Worm (Caenorhabditis elegans): ENCODE results near the gene fum-1.

Gene fum-1

DNA sequence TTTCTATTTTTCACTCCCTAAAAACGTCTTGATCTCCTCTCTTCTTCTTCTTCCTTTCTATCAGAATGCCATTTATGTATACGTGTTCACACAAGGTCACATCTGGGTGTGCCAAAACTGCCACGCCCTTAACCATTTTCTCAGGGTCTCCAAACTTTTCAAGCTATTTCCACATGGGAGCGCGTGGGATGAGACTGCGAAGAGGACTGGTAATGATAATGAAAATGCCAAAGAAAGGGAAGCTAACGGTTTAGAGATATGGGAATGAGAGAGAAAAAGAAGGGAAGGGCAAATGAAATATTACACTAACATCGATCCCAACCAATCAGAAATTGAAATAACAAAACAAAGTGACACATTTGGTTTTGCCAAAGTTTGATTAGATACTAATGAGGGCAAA is 22.9 kb downstream of the fum-1 start:
- TF ChIP-seq nhr-25 (tag; optimal IDR thresholded peaks at IDR 0.05) (peak; percentile 83), nhr-129 (tag; optimal IDR thresholded peaks at IDR 0.05) (peak; percentile 17), sma-9 (GFP tag; optimal IDR thresholded peaks at IDR 0.05) (peak; percentile 44), sma-9 (tag; optimal IDR thresholded peaks at IDR 0.05) (no peak), nhr-6 (tag; optimal IDR thresholded peaks at IDR 0.05) (peak; percentile 60), sem-4 (tag; optimal IDR thresholded peaks at IDR 0.05) (no peak), fos-1 (tag; optimal IDR thresholded peaks at IDR 0.05) (peak; percentile 39), nhr-21 (tag; optimal IDR thresholded peaks at IDR 0.05) (peak; percentile 47), ztf-11 (tag; optimal IDR thresholded peaks at IDR 0.05) (no peak), crh-2 (tag; optimal IDR thresholded peaks at IDR 0.05) (peak; percentile 57), sma-3 (GFP tag; optimal IDR thresholded peaks at IDR 0.05) (peak; percentile 89), mdl-1 (tag; optimal IDR thresholded peaks at IDR 0.05) (no peak), blmp-1 (tag; optimal IDR thresholded peaks at IDR 0.05; ENCODE audit: insufficient read depth) (peak; percentile 86), egl-27 (tag; optimal IDR thresholded peaks at IDR 0.05) (peak; percentile 9)

DNA sequence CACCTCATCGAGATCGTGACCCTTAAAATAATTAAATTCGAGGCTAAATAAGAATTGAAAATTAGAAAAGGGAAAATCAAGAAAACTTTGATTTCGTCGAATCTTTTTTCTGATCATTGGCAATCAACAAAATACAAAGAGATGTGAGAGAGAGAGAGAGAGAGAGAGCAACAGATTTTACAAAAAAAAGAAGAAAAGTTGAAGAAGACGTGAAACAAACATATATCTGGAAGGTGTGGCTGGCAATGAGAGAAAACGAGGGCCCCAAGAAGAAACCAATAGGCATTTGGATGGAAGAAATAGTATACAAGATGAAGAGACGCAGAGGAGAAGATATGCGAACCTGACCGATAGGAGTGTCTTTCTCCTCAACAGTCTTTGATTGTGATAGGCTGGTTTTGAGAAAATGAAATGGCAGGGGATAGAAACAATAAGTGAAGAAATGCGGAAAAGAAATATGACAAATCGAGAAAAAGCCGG is 23.7 kb downstream of the fum-1 start, which contains the start of gene mup-4:
Gene mup-4, minus strand, starts transcription at position 51 of the 480 bp plus-strand sequence.
- TF ChIP-seq F13H6.1 (tag; optimal IDR thresholded peaks at IDR 0.05) (no peak), fos-1 (tag; optimal IDR thresholded peaks at IDR 0.05) (peak; percentile 8), blmp-1 (tag; optimal IDR thresholded peaks at IDR 0.05; ENCODE audit: insufficient read depth) (peak; percentile 45), mbf-1 (tag; optimal IDR thresholded peaks at IDR 0.05) (no peak), gmeb-1 (tag; optimal IDR thresholded peaks at IDR 0.05) (no peak), lsy-2 (tag; optimal IDR thresholded peaks at IDR 0.05) (no peak), ceh-82 (tag; optimal IDR thresholded peaks at IDR 0.05) (no peak), nhr-25 (tag; optimal IDR thresholded peaks at IDR 0.05) (peak; percentile 37), ZK546.5 (tag; optimal IDR thresholded peaks at IDR 0.05) (no peak), elt-1 (tag; optimal IDR thresholded peaks at IDR 0.05) (no peak), C34F6.9 (tag; optimal IDR thresholded peaks at IDR 0.05) (no peak), crh-2 (tag; optimal IDR thresholded peaks at IDR 0.05) (no peak), alr-1 (tag; optimal IDR thresholded peaks at IDR 0.05) (no peak), unc-55 (GFP tag; optimal IDR thresholded peaks at IDR 0.05) (no peak), sma-3 (GFP tag; optimal IDR thresholded peaks at IDR 0.05) (peak; percentile 59)

DNA sequence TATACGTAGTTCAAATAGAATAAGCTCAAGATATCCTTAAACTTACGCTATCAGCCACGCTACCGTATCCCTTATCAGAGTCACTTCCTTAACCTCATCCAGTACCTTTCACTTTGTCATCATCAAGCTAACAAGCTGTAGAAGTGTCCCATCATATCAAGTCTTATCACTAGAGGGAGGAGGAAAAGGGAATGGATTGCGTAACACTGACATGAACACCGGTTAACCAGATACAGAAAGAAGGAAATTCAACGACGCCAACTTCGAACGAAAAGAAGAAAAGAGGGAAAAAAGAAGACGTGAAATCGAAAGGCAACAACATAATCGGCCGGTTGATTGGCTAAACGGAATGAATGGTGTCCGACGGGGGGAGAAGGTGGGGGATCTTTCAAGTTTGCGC is 24.7 kb downstream of the fum-1 start:
- TF ChIP-seq gmeb-1 (tag; optimal IDR thresholded peaks at IDR 0.05), result no peak
- no peak for TF ChIP-seq Y55F3AM.14 (GFP tag; optimal IDR thresholded peaks at IDR 0.05)
- TF ChIP-seq lin-13 (GFP tag; optimal IDR thresholded peaks at IDR 0.05), result no peak
- TF ChIP-seq R02D3.7 (tag; optimal IDR thresholded peaks at IDR 0.05), result no peak
- no peak for TF ChIP-seq nhr-12 (tag; optimal IDR thresholded peaks at IDR 0.05)
- TF ChIP-seq crh-2 (tag; optimal IDR thresholded peaks at IDR 0.05), result no peak
- TF ChIP-seq blmp-1 (tag; optimal IDR thresholded peaks at IDR 0.05; ENCODE audit: insufficient read depth), result peak; percentile 55

DNA sequence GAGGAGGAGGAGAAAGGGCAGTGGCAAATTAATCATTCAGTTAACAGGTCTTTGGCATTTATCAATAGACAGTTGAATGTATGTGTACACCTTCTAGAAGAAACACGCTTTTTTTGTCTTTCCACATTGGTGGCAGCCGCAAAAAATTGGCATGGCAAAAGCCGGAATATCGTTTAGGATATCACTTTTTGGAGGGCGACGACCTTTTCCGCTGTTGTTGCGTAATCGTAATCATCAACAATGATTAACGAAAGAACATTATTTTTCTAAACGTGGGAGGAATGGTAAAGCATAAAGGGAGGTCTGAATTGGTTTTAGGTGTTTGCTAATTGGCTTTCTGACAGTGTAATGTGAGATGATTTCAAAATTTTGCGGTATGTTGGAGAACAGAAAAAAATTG is 26.5 kb downstream of the fum-1 start:
- TF ChIP-seq nhr-21 (tag; optimal IDR thresholded peaks at IDR 0.05), result peak; percentile 1
- no peak for TF ChIP-seq ztf-1 (GFP tag; conservative IDR thresholded peaks at IDR 0.05)
- TF ChIP-seq mdl-1 (tag; optimal IDR thresholded peaks at IDR 0.05), result no peak

DNA sequence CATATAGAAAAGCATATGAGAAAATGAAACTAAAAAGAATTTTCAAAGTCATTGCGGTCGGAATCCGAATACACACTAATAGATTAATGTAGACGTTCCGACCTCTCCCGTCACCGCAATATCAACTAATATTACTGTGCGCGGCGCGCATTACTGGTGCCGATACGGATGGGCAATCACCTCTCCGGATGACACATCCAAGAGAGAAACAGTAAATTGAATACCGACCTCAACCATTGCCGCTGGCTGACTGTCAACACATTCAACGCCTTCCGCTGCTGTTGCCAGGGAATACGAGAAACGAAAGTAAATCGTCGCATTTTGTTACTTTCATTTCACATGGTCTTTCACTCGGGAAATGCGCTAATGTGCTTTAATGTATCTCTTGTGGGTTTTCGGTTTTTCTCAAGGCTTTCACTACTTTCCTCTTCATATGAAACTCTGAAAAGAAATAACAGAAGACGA is 29.5 kb downstream of the fum-1 start:
- TF ChIP-seq snpc-4 (tag; optimal IDR thresholded peaks at IDR 0.05) (no peak), unc-39 (tag; optimal IDR thresholded peaks at IDR 0.05) (no peak), dmd-4 (tag; optimal IDR thresholded peaks at IDR 0.05) (no peak), egl-27 (tag; optimal IDR thresholded peaks at IDR 0.05) (no peak), blmp-1 (tag; optimal IDR thresholded peaks at IDR 0.05; ENCODE audit: insufficient read depth) (peak; percentile 53)

DNA sequence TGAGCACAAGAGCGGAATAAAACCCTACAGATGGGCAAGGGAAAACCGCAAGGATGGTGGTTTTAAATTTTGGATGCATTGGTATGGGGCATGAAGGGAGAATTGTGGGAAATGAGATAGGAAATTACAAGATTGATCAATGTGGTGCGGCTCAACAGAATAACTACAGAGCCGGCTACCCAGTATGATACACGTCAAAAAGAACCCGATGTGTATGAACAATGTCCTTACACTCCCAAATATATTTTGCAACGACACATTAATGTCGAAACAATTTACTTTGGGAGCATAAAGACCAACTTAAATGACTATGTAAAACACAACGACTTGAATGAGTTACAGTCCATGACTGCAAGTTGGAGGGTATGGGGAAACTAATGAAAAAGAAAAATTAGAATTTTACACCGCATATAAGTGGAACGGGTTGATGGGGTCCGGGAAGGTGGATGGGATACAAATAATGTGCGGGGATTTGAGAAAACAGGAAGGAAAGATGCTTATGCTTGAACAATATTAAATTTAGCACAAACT is 30.3 kb downstream of the fum-1 start:
- TF ChIP-seq C34F6.9 (tag; optimal IDR thresholded peaks at IDR 0.05) (no peak), ztf-4 (tag; optimal IDR thresholded peaks at IDR 0.05) (no peak), F13H6.1 (tag; optimal IDR thresholded peaks at IDR 0.05) (no peak), mbf-1 (tag; optimal IDR thresholded peaks at IDR 0.05) (no peak), unc-62 (GFP tag; optimal IDR thresholded peaks at IDR 0.05) (no peak), aly-2 (tag; optimal IDR thresholded peaks at IDR 0.05) (no peak), ztf-11 (tag; optimal IDR thresholded peaks at IDR 0.05) (no peak), fos-1 (tag; optimal IDR thresholded peaks at IDR 0.05) (no peak), unc-39 (tag; optimal IDR thresholded peaks at IDR 0.05) (no peak), Y55F3AM.14 (GFP tag; optimal IDR thresholded peaks at IDR 0.05) (no peak), ceh-82 (tag; optimal IDR thresholded peaks at IDR 0.05) (no peak), unc-55 (GFP tag; optimal IDR thresholded peaks at IDR 0.05) (no peak), nhr-129 (tag; optimal IDR thresholded peaks at IDR 0.05) (no peak)
